Fruit fly (Drosophila melanogaster): ENCODE measurements around the gene cdm.
A peak's percentile ranks its signal among the peaks of the same experiment; 100 is the strongest.

cdm gene

DNA sequence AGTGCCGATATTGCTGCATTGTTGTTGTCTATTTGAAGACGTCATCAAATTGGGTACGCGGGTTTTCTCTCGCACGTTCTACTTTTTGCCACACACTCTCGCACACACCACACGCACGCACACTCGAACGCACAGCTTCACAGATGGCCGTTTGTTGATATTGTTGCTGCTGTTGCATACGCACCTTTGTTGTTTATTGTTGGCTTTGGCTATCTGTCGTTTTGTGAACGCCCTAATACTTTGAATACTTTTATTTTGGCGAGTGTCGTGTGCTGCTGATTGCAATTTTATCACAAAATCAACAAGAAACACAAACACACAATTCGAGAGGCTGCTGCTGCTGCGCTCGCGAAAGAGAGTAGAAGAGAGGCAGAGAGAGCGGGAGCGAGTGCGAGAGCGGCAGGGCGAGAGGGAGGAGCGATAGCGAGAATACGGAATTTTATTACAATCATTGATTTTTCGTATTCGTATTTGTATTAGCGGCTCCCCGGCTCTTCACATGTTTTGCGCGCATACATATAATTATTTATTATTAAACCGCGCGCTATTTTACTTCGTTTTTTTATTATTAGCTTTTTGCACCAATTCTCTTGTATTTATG lies 15.3 kb upstream of the cdm start (continued):
- TF ChIP-seq bsh (GFP tag; optimal IDR thresholded peaks at IDR 0.05) (peak in 1 of 2 experiments; percentile 39), CG7372 (GFP tag; IDR thresholded peaks at IDR 0.05) (no peak), CG34422 (GFP tag; IDR thresholded peaks at IDR 0.05) (no peak), sim (GFP tag; IDR thresholded peaks at IDR 0.05) (no peak), CG31365 (tag; optimal IDR thresholded peaks at IDR 0.05) (peak; percentile 52), MESR4 (GFP tag; optimal IDR thresholded peaks at IDR 0.05) (no peak), CG4730 (GFP tag; IDR thresholded peaks at IDR 0.05) (no peak), CG14965 (GFP tag; optimal IDR thresholded peaks at IDR 0.05; ENCODE audit: borderline replicate concordance) (no peak), esg (GFP tag; conservative IDR thresholded peaks at IDR 0.05) (no peak), Gug (GFP tag; IDR thresholded peaks at IDR 0.05) (no peak), hbn (GFP tag; IDR thresholded peaks at IDR 0.05; ENCODE audit: partially characterized antibody) (no peak), E2f1 (GFP tag; IDR thresholded peaks at IDR 0.05) (no peak), Bdp1 (GFP tag; optimal IDR thresholded peaks at IDR 0.05) (peak; percentile 37), CG13123 (GFP tag; optimal IDR thresholded peaks at IDR 0.05) (peak; percentile 39), CG11723 (GFP tag; optimal IDR thresholded peaks at IDR 0.05) (peak; percentile 62), hth (optimal IDR thresholded peaks at IDR 0.05) (no peak), pita (GFP tag; optimal IDR thresholded peaks at IDR 0.05) (no peak), klu (GFP tag; IDR thresholded peaks at IDR 0.05) (no peak), dmrt11E (tag; optimal IDR thresholded peaks at IDR 0.05) (peak; percentile 39), Hr51 (GFP tag; optimal IDR thresholded peaks at IDR 0.05) (peak in 1 of 2 experiments; percentile 1), Opbp (GFP tag; IDR thresholded peaks at IDR 0.05; ENCODE audit: partially characterized antibody) (no peak), CG6254 (GFP tag; optimal IDR thresholded peaks at IDR 0.05) (no peak), Pdp1 (GFP tag; optimal IDR thresholded peaks at IDR 0.05) (no peak), CG1792 (GFP tag; optimal IDR thresholded peaks at IDR 0.05) (peak; percentile 76), cwo (GFP tag; optimal IDR thresholded peaks at IDR 0.05) (peak; percentile 63), inv (GFP tag; IDR thresholded peaks at IDR 0.05; ENCODE audit: partially characterized antibody) (no peak), hkb (optimal IDR thresholded peaks at IDR 0.05) (no peak), hkb (GFP tag; IDR thresholded peaks at IDR 0.05) (no peak), Stat92E (GFP tag; optimal IDR thresholded peaks at IDR 0.05) (peak in 1 of 3 experiments; percentile 13), CG14050 (GFP tag; IDR thresholded peaks at IDR 0.05) (no peak), CG16863 (GFP tag; optimal IDR thresholded peaks at IDR 0.05) (peak; percentile 34), slou (GFP tag; optimal IDR thresholded peaks at IDR 0.05) (no peak), CG8944 (GFP tag; optimal IDR thresholded peaks at IDR 0.05) (no peak), CG4328 (GFP tag; optimal IDR thresholded peaks at IDR 0.05) (peak; percentile 57), CG9876 (GFP tag; optimal IDR thresholded peaks at IDR 0.05) (no peak), CG10979 (tag; optimal IDR thresholded peaks at IDR 0.05) (no peak), Myb (GFP tag; optimal IDR thresholded peaks at IDR 0.05) (no peak), CG10321 (GFP tag; IDR thresholded peaks at IDR 0.05) (no peak), gem (tag; optimal IDR thresholded peaks at IDR 0.05) (peak; percentile 41), wor (GFP tag; IDR thresholded peaks at IDR 0.05) (no peak), Antp (GFP tag; optimal IDR thresholded peaks at IDR 0.05) (no peak), stc (GFP tag; IDR thresholded peaks at IDR 0.05) (no peak), CG31224 (GFP tag; IDR thresholded peaks at IDR 0.05) (no peak), hb (GFP tag; IDR thresholded peaks at IDR 0.05; ENCODE audit: partially characterized antibody) (no peak), HLH3B (GFP tag; IDR thresholded peaks at IDR 0.05) (no peak), YL-1 (GFP tag; optimal IDR thresholded peaks at IDR 0.05) (peak; percentile 12), chn (GFP tag; optimal IDR thresholded peaks at IDR 0.05) (no peak), Nf-YB (GFP tag; optimal IDR thresholded peaks at IDR 0.05) (no peak), CG9727 (GFP tag; optimal IDR thresholded peaks at IDR 0.05) (peak; percentile 70), CG6175 (GFP tag; IDR thresholded peaks at IDR 0.05) (no peak)
